Worm (Caenorhabditis elegans) whole organism, mixed stage, embryonic: ENCODE measurements around the gene K02D10.2.

Source experiments
- blmp-1 ChIP-seq: fragments of 150-350 bp; optimal IDR thresholded peaks from 2 replicates; lab custom pipeline; 2014; ENCODE audit warnings: missing biosample characterization, missing genetic modification characterization
- ceh-39 ChIP-seq: fragments of 150-350 bp; optimal IDR thresholded peaks from 2 replicates; lab custom pipeline; 2014; ENCODE audit warnings: missing biosample characterization, missing genetic modification characterization
- ceh-43 ChIP-seq: fragments of 200-800 bp; sonication (Bioruptor generic); optimal IDR thresholded peaks from 2 replicates; lab custom pipeline; 2018; ENCODE audit warnings: mild to moderate bottlenecking, missing genetic modification characterization, moderate library complexity, missing compliant biosample characterization
- ceh-83 ChIP-seq: fragments of 200-800 bp; sonication (Bioruptor generic); optimal IDR thresholded peaks from 2 replicates; lab custom pipeline; 2018; ENCODE audit warnings: mild to moderate bottlenecking, missing genetic modification characterization, missing compliant biosample characterization
- ces-1 ChIP-seq: fragments of 150-350 bp; optimal IDR thresholded peaks from 2 replicates; lab custom pipeline; 2014; ENCODE audit warnings: missing biosample characterization, missing genetic modification reagents, missing genetic modification characterization
- drap-1 ChIP-seq: fragments of 200-800 bp; sonication (Bioruptor generic); optimal IDR thresholded peaks from 3 replicates; lab custom pipeline; 2018; ENCODE audit warnings: mild to moderate bottlenecking, missing genetic modification characterization, missing compliant biosample characterization
- elt-1 ChIP-seq: sonication (generic microtip); optimal IDR thresholded peaks from 2 replicates; lab custom pipeline; 2017; ENCODE audit warnings: missing genetic modification characterization, mild to moderate bottlenecking, missing compliant biosample characterization, antibody characterized with exemption, moderate library complexity, borderline replicate concordance; ENCODE audit not compliant: insufficient read depth
- elt-3 ChIP-seq: fragments of 150-350 bp; optimal IDR thresholded peaks from 2 replicates; lab custom pipeline; 2014; ENCODE audit warnings: missing biosample characterization, missing genetic modification characterization
- flh-1 ChIP-seq: fragments of 200-800 bp; sonication (Bioruptor generic); optimal IDR thresholded peaks from 2 replicates; lab custom pipeline; 2018; ENCODE audit warnings: mild to moderate bottlenecking, missing genetic modification characterization, moderate library complexity, missing compliant biosample characterization
- ham-2 ChIP-seq: fragments of 200-800 bp; sonication (Bioruptor generic); optimal IDR thresholded peaks from 2 replicates; lab custom pipeline; 2018; ENCODE audit warnings: mild to moderate bottlenecking, missing genetic modification characterization, missing compliant biosample characterization
- hlh-1 ChIP-seq: fragments of 150-350 bp; optimal IDR thresholded peaks from 2 replicates; lab custom pipeline; 2014; ENCODE audit warnings: missing biosample characterization, missing genetic modification reagents, missing genetic modification characterization
- lin-13 ChIP-seq: fragments of 150-350 bp; optimal IDR thresholded peaks from 2 replicates; lab custom pipeline; 2014; ENCODE audit warnings: missing biosample characterization, missing genetic modification characterization
- lin-32 ChIP-seq: fragments of 200-800 bp; sonication (Bioruptor generic); optimal IDR thresholded peaks from 2 replicates; lab custom pipeline; 2018; ENCODE audit warnings: mild to moderate bottlenecking, missing genetic modification characterization, missing compliant biosample characterization
- lsy-2 ChIP-seq: fragments of 150-350 bp; optimal IDR thresholded peaks from 2 replicates; lab custom pipeline; 2014; ENCODE audit warnings: missing biosample characterization, missing genetic modification characterization
- mep-1 ChIP-seq: fragments of 150-350 bp; optimal IDR thresholded peaks from 2 replicates; lab custom pipeline; 2017; ENCODE audit warnings: missing biosample characterization, missing genetic modification reagents, missing genetic modification characterization, inconsistent platforms
- mls-2 ChIP-seq: sonication (generic microtip); optimal IDR thresholded peaks from 2 replicates; lab custom pipeline; 2016; ENCODE audit warnings: mild to moderate bottlenecking, missing genetic modification characterization, moderate library complexity, missing compliant biosample characterization
- nhr-12 ChIP-seq: fragments of 150-350 bp; optimal IDR thresholded peaks from 2 replicates; lab custom pipeline; 2014; ENCODE audit warnings: missing biosample characterization, missing genetic modification characterization
- nhr-2 ChIP-seq: fragments of 150-350 bp; optimal IDR thresholded peaks from 2 replicates; lab custom pipeline; 2014; ENCODE audit warnings: missing biosample characterization, missing genetic modification characterization
- nhr-237 ChIP-seq: fragments of 150-350 bp; optimal IDR thresholded peaks from 2 replicates; lab custom pipeline; 2014; ENCODE audit warnings: missing biosample characterization, missing genetic modification characterization
- nhr-28 ChIP-seq: fragments of 150-350 bp; optimal IDR thresholded peaks from 2 replicates; lab custom pipeline; 2014; ENCODE audit warnings: missing biosample characterization, missing genetic modification characterization
- pha-4 ChIP-seq: fragments of 150-350 bp; optimal IDR thresholded peaks from 2 replicates; lab custom pipeline; 2018; ENCODE audit warnings: missing biosample characterization, missing genetic modification reagents, missing genetic modification characterization
- sptf-1 ChIP-seq: sonication (generic microtip); optimal IDR thresholded peaks from 2 replicates; lab custom pipeline; 2017; ENCODE audit warnings: mild to moderate bottlenecking, missing genetic modification characterization, moderate library complexity, missing compliant biosample characterization
- tbx-8 ChIP-seq: fragments of 200-800 bp; sonication (Bioruptor generic); optimal IDR thresholded peaks from 2 replicates; lab custom pipeline; 2018; ENCODE audit warnings: mild to moderate bottlenecking, missing genetic modification characterization, moderate library complexity, missing compliant biosample characterization
- unc-120 ChIP-seq: sonication (generic microtip); optimal IDR thresholded peaks from 2 replicates; lab custom pipeline; 2017; ENCODE audit warnings: missing genetic modification characterization, missing compliant biosample characterization; ENCODE audit not compliant: poor library complexity, severe bottlenecking
- unc-39 ChIP-seq: fragments of 150-350 bp; optimal IDR thresholded peaks from 2 replicates; lab custom pipeline; 2014; ENCODE audit warnings: missing biosample characterization, missing genetic modification characterization
- unc-62 ChIP-seq: fragments of 150-350 bp; optimal IDR thresholded peaks from 2 replicates; lab custom pipeline; 2014; ENCODE audit warnings: missing biosample characterization, missing genetic modification reagents, missing genetic modification characterization
- zip-8 ChIP-seq: fragments of 150-350 bp; optimal IDR thresholded peaks from 2 replicates; lab custom pipeline; 2014; ENCODE audit warnings: missing biosample characterization, missing genetic modification characterization
- ztf-11 ChIP-seq: fragments of 150-350 bp; optimal IDR thresholded peaks from 2 replicates; lab custom pipeline; 2014; ENCODE audit warnings: missing biosample characterization, missing genetic modification characterization

K02D10.2 gene

DNA sequence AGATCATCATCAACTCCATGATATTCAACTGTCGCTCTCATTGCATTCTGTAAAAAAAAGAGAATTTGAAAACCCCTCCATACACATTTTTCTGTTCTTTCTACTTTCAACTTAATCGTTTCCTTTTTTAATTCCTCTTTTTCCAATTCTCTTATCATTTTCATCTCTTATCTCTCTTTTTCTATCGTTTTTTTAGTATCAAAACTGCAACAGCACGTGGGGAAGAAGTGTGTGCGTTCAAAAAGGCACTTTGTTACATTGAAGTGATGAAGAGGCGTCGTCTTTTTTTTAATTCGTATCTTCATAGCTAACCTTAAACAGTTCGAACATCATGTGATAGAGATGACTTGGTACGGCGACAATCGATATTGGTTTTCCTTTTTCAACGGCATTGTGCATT lies 31.9 kb downstream of the K02D10.2 start:
- no peak for TF ChIP-seq mls-2 (tag; lab: Kevin White, UChicago)
- no peak for TF ChIP-seq ces-1 (GFP tag; lab: Kevin White, UChicago)
- no peak for TF ChIP-seq ztf-11 (tag; lab: Kevin White, UChicago)
- TF ChIP-seq lin-13 (tag; lab: Kevin White, UChicago): no peak
- no peak for TF ChIP-seq nhr-2 (tag; lab: Kevin White, UChicago)
- TF ChIP-seq lin-32 (GFP tag; lab: Kevin White, UChicago): no peak

DNA sequence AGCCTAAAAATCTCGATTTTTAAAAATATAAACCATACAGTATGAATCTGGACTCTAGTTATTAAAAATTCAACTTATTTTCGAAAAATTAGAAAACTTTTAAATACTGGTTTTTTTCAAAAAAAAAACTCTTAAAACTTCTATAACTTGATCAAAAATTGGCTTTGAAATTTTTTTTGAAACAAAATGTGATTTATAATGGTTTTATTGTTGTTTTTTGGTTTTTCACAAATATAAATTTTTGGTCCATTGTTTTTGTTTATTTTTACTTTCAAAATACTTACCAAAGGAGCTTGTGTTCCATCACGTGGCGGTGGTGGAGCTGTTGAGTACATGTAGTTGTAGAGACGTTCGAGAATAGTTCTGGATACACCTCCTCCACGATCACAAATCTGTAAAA lies 32.8 kb downstream of the K02D10.2 start:
- TF ChIP-seq lin-32 (GFP tag; lab: Kevin White, UChicago): no peak
- TF ChIP-seq unc-39 (tag; lab: Kevin White, UChicago): no peak
- no peak for TF ChIP-seq lin-13 (tag; lab: Kevin White, UChicago)
- TF ChIP-seq ztf-11 (tag; lab: Kevin White, UChicago): no peak
- no peak for TF ChIP-seq ceh-39 (tag; lab: Kevin White, UChicago)
- no peak for TF ChIP-seq ceh-83
- no peak for TF ChIP-seq tbx-8 (GFP tag; lab: Kevin White, UChicago)
- no peak for TF ChIP-seq hlh-1 (tag; lab: Kevin White, UChicago)
- no peak for TF ChIP-seq mls-2 (tag; lab: Kevin White, UChicago)
- no peak for TF ChIP-seq drap-1
- no peak for TF ChIP-seq unc-120 (tag; lab: Kevin White, UChicago)
- TF ChIP-seq nhr-28: no peak
- no peak for TF ChIP-seq ham-2 (GFP tag; lab: Kevin White, UChicago)
- no peak for TF ChIP-seq elt-1 (tag; lab: Kevin White, UChicago)
- no peak for TF ChIP-seq ceh-43 (GFP tag; lab: Kevin White, UChicago)
- no peak for TF ChIP-seq flh-1 (GFP tag; lab: Kevin White, UChicago)
- TF ChIP-seq ces-1 (GFP tag; lab: Kevin White, UChicago): no peak
- TF ChIP-seq nhr-2 (tag; lab: Kevin White, UChicago): no peak

DNA sequence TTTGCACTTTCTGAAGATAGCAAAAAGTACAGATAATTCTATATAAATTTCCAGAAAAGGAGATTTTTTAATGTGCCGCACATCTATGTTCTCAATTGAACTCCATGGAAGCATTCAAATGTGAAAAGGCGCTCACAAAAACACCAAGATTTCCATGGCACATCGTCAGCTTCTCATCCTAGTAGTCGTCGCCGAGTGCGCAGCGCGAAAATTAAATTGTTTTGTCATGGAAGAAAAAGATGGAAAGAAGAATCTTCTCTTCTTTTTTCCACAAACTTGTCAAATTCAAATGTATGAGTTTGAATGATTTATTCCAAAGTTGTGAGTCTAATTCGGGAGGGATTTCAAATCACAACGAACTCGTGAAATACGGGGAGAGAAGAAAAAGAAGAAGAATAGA lies 33.7 kb downstream of the K02D10.2 start:
- no peak for TF ChIP-seq zip-8
- no peak for TF ChIP-seq lsy-2
- peak; percentile 81 for TF ChIP-seq ces-1 (GFP tag; lab: Kevin White, UChicago)
- TF ChIP-seq, all 35 proteins: peak for 1

DNA sequence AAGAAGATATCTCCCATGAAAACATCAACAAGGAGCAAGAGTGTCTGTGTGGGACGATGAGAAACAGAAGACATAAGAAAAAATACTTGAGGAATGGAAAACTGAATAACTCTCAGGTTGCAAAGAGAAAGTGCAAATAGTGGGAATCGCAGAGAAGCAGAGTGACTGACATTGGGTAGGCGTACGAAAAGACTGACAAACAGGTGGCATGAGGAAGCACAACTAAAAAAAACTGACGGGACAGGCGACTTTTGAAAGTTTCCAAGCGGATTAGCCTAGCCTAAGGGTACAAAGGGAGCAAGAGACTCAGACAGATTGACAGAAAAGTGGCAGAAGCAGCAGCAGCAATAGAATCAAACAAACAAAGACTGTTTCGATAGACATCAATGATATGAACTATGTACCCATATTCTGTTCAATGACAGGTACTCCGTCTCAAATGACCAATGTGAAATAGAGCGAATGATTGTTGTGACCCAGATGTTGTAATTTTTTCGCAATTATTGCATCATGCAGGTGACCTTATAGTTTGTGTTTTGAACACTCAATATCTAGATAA lies 36.7 kb downstream of the K02D10.2 start:
- TF ChIP-seq elt-3 (tag; lab: Kevin White, UChicago): no peak
- TF ChIP-seq nhr-237 (tag; lab: Kevin White, UChicago): peak; percentile 21
- TF ChIP-seq flh-1 (GFP tag; lab: Kevin White, UChicago): no peak
- no peak for TF ChIP-seq mls-2 (tag; lab: Kevin White, UChicago)
- no peak for TF ChIP-seq tbx-8 (GFP tag; lab: Kevin White, UChicago)
- peak; percentile 26 for TF ChIP-seq zip-8
- TF ChIP-seq hlh-1 (tag; lab: Kevin White, UChicago): peak; percentile 70
- peak; percentile 39 for TF ChIP-seq unc-120 (tag; lab: Kevin White, UChicago)
- TF ChIP-seq unc-62 (GFP tag; lab: Kevin White, UChicago): peak; percentile 74
- no peak for TF ChIP-seq pha-4 (tag; lab: Kevin White, UChicago)

DNA sequence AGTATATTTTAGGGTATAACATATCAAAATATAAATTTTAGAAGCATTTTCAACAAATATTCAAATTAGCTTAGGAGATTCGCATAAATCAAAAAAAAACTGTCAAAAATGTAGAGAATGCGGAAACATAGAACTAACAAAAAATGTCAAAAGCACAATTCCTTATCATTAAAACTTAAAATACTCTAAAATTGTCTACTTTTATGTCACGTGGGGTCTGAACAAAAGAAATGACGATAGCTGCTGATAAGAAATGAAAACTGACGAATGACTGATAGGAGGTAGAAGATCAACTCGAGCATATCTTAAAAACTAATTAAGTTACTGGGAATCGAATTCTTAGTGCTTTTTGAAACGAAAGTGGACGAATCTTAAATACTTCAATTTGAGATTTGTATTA lies 37.4 kb downstream of the K02D10.2 start:
- TF ChIP-seq lin-13 (tag; lab: Kevin White, UChicago) (no peak), blmp-1 (tag; lab: Kevin White, UChicago) (no peak), ces-1 (GFP tag; lab: Kevin White, UChicago) (no peak), nhr-12 (no peak), ceh-83 (no peak), tbx-8 (GFP tag; lab: Kevin White, UChicago) (no peak), mep-1 (tag; lab: Kevin White, UChicago) (no peak), lsy-2 (no peak), flh-1 (GFP tag; lab: Kevin White, UChicago) (no peak), sptf-1 (no peak), lin-32 (GFP tag; lab: Kevin White, UChicago) (no peak), nhr-2 (tag; lab: Kevin White, UChicago) (no peak)

DNA sequence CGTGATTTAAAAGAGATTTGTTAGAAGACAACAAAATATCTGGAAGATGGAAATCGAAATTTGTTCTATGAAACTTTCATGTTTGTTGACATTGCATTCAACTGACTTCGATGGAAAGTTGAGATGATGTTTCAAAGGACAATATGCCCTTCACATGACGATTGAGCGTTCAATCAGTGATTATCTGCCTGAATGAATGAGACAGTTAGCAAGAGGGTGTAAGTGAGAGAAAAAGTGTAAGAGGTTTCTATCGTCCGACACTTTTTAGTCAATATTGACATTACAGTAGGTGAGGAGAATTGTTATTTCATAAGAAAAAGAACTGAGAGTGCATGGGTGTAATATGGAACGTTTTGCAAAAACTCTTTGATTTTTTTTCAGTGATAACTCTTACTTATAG lies 37.8 kb downstream of the K02D10.2 start:
- TF ChIP-seq tbx-8 (GFP tag; lab: Kevin White, UChicago) (no peak), ces-1 (GFP tag; lab: Kevin White, UChicago) (no peak), lsy-2 (no peak), pha-4 (tag; lab: Kevin White, UChicago) (peak; percentile 87), flh-1 (GFP tag; lab: Kevin White, UChicago) (no peak), nhr-12 (no peak), unc-39 (tag; lab: Kevin White, UChicago) (no peak)
